Fruit fly (Drosophila melanogaster): ENCODE results near the gene Doc1.

Doc1 gene

dm6 chr3L:9041042-9041477 lies at the start of gene Doc1:
Gene Doc1, plus strand, starts transcription at chr3L:9041375.
- TF ChIP-seq CG17801 (GFP tag; optimal IDR thresholded peaks at IDR 0.05; ENCODE audit: partially characterized antibody) = no peak

DNA sequence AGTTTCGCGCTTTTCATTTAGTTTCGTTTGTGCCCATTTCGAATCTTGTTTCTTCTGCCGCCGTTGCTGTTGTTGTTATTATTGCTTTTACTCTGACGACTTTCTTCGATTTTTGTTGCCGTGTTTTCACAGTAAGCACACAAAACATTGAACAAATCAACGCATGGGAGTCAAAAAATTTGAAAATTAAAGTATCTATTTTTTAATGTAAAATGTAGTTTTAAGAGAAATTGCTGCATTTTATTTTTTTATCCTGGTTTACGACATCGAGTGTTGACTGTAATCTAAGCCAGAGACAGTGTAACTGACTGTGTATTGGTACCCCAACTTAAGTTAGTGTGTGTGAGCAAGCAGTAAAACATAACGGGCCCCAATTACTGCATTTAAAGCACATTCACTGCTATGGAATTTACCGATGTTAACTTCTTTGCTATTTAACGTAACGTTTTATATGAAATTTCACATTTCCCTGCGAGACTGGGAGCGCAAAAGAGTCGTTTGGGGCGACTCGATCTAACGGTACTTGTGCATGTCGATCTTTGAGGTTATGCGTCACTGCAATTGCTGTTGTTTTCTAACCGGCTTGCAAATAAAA lies 44.9 kb upstream of the Doc1 start:
- TF ChIP-seq CG17801 (GFP tag; optimal IDR thresholded peaks at IDR 0.05; ENCODE audit: partially characterized antibody) = peak; percentile 97

DNA sequence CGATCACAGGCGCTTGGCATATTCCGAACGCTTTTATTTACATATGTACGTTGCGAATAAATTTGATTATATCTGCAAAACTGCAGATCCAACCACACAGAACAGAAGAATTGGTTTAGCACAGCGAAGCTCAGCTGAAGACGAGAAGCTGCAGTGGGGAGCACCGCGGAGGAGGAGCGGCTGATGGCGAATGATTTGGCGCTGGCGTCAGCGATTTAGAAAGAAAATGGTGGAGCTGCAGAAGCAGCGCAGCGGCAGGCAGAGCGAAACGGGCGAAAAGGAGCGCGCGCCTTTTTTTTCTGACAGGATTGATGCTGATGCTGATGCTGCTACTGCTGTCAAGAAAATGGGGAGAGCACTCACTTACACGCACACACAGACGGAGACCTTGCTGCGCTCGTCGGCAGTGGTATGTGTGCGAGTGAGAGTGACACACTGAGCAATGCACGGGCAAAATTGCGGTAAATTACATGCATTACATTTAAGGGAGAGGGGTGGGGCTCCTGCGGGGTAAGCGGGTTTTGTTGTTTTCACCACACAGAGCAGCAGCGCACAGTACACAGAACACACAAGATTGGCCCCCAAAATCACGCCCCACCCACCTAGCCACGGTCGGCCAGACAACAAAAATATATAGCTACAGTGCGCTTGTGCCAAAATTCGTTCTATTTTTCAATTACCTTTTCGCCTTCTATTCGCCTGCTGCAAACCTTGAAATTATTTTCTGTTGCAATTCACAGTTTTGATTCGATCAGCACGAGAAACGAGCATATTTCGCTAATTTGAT lies 44.1 kb upstream of the Doc1 start:
- TF ChIP-seq CG17801 (GFP tag; optimal IDR thresholded peaks at IDR 0.05; ENCODE audit: partially characterized antibody) = no peak

- peak; percentile 43 for TF ChIP-seq CG17801 (GFP tag; optimal IDR thresholded peaks at IDR 0.05; ENCODE audit: partially characterized antibody)
These were observed 43.4 kb upstream of the Doc1 start, which contains the start of the genes smg and CG5087 for dm6 chr3L:8997686-8998239. Gene smg, minus strand, starts transcription at chr3L:8997989. Gene CG5087, plus strand, starts transcription at chr3L:8998184.

dm6 chr3L:9002527-9002926 lies 38.6 kb upstream of the Doc1 start:
- TF ChIP-seq CG17801 (GFP tag; optimal IDR thresholded peaks at IDR 0.05; ENCODE audit: partially characterized antibody) = no peak

DNA sequence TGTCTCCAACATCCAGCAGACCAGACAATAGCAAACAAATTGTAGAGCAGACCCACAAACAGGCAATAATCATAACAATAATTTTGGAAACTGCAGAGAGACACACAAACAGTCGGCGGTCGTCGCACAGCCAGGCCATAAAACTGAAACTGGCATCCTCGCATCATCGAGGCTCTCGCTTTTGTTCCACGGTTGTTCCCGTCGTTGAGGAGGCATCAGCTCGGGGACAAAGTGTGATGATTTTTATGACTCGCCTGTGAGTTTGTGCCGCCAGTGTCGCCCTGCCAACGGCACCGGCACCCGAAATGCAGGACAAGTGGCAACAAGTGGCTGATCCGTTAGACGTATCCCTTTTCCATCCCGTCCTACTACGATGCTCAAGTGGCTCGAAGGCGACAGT lies 37.8 kb upstream of the Doc1 start:
- no peak for TF ChIP-seq CG17801 (GFP tag; optimal IDR thresholded peaks at IDR 0.05; ENCODE audit: partially characterized antibody)

DNA sequence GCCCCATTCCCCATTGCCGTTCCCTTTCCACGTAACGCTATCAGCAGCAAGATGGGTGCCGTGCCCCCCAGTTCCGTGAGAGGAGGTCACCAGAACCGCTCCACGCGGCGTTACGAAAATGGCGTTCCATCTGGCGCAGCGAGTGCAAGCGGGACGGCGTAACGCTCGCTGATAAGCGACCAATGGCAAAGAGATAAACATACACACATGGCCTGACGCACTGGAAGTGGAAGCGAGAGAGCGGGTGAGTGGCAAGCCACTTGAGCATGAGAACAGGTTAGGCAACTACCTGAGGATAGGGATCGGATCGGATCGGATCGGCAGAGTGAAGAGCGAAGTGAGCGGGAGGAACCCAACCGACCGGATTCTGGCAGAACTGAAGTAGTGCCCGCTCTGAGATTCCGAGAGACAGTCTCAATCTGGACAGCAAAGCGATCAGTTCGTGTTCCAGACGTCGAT lies 36.4 kb upstream of the Doc1 start, which contains the start of gene Doc3:
Gene Doc3 (plus strand): TSS at position 409 of the 459 bp plus-strand sequence.
- no peak for TF ChIP-seq CG17801 (GFP tag; optimal IDR thresholded peaks at IDR 0.05; ENCODE audit: partially characterized antibody)

- no peak for TF ChIP-seq CG17801 (GFP tag; optimal IDR thresholded peaks at IDR 0.05; ENCODE audit: partially characterized antibody)
These were observed 31.4 kb upstream of the Doc1 start, which contains the start of gene CG5194 for dm6 chr3L:9009738-9010137. Gene CG5194, minus strand, starts transcription at chr3L:9009838.

DNA sequence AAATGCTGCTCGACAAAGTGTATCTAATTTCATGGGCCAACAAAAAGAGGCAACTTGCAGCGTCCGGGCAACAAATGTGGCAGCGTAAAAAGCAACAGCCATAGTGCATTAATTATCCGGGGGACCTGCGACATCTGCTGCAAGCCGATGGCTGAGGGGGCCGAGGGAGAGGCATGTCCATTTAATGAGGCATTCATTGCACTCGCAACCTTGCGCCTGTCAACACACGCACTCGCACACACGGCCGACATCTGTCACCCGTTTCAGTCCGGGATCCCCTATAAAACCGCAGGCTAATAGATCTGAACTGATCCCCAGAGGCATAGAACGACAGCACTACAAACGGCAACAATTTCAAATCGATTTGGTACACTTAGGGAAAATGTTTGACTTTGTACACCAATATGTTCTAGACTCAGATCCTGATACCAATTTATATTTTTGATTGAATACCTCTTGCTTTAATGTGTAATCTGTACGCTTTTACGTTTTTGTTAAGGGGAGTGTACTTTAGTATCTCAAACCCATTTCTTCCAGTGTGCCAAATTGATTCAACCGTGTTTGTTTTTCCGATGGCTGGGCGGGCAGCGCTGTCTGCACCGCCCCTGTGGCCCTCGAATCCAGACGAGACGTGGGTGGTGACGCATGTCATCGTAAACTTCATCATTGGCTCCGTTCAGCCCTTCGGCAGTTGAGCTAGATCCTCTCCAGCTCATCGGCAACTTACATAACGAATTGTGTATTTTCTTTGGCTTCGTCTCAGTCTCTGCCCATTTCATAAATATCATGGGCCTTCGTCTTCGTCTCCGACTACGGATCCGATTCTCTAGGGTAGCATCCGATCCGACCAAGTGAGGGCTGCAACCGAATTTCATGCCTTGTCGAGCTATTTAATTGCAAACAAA lies 29.4 kb upstream of the Doc1 start:
- no peak for TF ChIP-seq CG17801 (GFP tag; optimal IDR thresholded peaks at IDR 0.05; ENCODE audit: partially characterized antibody)

- no peak for TF ChIP-seq CG17801 (GFP tag; optimal IDR thresholded peaks at IDR 0.05; ENCODE audit: partially characterized antibody)
These were observed 27.4 kb upstream of the Doc1 start for dm6 chr3L:9013745-9014144.

DNA sequence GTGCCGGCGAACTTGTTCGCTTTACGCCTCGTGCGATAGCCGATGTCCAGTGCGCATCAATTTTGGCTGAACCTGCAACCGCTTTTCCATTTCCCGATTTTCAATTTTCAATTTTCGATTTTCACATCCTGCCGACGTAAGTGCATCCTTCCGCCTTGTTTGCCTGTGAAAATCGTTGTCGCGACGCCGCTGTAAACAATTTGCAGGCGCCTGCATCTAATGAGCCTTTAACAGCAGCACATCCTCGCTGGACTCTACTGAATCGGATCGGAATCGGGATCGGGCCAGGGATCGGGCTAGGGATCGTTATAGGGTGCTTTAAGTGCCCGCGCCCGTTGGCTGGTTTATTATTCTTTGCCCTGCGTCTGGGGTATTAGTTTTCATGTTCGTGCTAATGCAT lies 23.8 kb upstream of the Doc1 start:
- no peak for TF ChIP-seq CG17801 (GFP tag; optimal IDR thresholded peaks at IDR 0.05; ENCODE audit: partially characterized antibody)

DNA sequence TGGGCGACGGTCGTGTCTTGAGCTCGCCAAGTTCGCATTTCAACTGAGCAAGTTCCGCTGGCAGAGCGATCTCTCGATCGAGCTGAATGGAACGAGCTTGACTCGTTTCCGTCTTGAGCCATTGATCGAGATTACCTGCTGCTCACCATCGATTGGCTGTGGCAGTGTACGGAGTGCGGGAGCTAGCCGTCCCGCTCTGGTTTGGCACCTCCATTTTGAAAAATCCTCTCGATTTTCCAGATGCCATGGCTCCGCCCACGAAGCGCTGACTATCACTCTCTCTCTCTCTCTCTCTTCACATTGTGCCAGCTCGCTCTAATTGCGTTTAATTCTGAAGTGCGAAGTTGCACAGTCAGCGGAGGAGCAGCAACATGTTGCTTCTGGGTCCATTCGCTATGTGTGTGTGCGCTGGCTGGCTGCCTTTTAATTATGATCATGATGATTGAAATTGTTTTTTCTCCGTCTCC lies 21.9 kb upstream of the Doc1 start, which contains the start of gene Doc2:
Gene Doc2 (minus strand): TSS at position 51 of the 467 bp plus-strand sequence.
- TF ChIP-seq CG17801 (GFP tag; optimal IDR thresholded peaks at IDR 0.05; ENCODE audit: partially characterized antibody) = no peak

DNA sequence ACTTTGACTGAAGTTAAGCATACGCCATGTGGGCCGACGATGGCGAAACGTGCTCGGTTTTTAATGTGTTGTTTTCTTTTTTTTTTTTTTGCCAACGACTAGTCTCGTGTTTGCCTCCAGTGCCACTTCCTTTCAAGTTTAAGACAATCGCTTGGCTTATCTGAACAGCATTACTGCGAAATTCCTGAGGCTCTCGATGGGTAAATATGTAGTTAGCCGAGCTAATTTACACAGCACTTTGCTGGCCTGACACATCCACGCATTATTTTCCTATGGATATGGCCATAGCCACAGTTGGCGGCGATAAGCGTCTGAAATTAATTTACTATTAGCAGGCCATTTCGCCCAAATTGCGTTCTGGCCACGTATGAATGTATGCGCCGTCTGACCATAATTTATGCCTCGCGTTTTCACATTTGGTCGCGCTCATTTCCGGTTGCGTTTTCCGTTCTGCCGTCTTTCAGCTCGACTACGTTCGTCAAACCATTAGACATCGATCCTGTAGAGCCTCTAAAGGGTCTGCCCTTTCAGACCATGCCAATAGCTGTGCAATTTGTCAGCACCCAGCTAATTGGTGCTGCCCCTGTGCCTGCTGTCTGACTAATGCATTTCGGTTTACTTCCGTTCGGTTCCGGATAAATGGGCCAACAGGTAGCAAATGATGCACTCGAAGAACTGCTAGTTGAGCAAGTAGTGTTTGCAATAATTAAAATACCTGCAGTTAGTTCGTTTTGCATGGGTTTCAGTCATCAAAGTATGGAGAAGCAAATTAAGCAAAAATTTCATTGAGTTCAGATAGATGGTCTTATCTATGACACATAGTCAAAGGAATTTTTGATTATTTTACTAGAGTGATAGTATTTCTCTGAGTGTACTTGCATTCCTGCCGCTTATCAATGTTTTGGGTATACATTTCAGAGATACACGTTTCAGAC lies 20.5 kb upstream of the Doc1 start:
- TF ChIP-seq CG17801 (GFP tag; optimal IDR thresholded peaks at IDR 0.05; ENCODE audit: partially characterized antibody) = no peak

Data from ovary, adult (tissue).